In the genomic region with DNA sequence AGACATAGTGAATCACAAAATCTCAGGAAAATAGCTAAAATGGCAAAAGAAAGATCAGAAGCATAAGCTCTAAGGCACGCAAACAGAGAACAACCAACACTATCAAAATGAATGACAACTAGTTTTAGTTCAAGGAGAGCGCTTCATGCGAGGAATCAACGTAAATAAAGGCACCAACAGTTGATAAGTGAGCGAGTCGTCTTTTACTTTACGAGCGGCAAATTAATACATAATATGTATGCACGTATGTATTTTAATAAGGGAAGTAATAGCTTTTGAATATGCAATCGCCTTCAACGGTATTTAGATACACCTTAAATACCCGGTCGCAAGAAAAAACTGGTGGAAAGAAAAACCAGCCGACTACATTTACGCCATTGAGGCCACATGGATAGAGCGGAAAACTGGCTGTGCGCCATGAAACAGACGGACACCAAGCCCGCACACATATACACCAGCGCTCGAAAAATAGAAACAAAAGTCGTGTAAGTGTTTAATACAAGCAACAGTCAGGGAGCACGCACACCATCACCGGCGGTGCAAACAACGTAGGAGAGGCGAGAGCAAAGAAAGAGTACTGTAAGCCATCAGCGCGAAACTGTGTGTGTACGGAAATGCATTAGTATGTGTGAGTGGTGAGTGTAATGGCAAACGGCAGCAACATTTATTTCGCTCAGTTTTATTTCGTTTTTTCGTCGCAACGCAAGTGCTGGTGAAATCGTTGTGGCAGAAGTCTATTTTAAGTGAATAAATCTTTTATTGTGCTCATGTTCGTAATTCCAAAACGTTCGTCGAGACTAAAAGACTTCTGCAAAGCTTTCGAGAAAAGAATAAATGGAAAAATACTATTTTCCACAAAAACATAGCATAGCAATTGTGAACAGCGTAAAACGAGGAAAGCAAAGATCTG, we compare ENCODE assay signal across 1 fruit fly cellular context.
A peak's percentile ranks its signal among the peaks of the same experiment; 100 is the strongest.
TF ChIP-seq lines count a peak whose summit lies in the region.

TSS of gene dbr (plus strand) at position 114 of the 910 bp plus-strand sequence.

TF ChIP-seq in whole organism, embryonic, 481 proteins besides CTCF, POLR2A, EP300 and RAD21 (continued from another document and continues in another):
- TF ChIP-seq CG13296 (GFP tag; optimal IDR thresholded peaks at IDR 0.05; lab: Kevin White, UChicago) (peak; percentile 50), tio (GFP tag; optimal IDR thresholded peaks at IDR 0.05; lab: Kevin White, UChicago) (no peak), fd64A (GFP tag; optimal IDR thresholded peaks at IDR 0.05; lab: Kevin White, UChicago) (peak; percentile 49), hbn (GFP tag; IDR thresholded peaks at IDR 0.05; lab: Robert Waterston, UW; ENCODE audit: partially characterized antibody) (peak; percentile 26; the same call in 1 of the 2 replicates), tna (GFP tag; IDR thresholded peaks at IDR 0.05; lab: Robert Waterston, UW; ENCODE audit: partially characterized antibody) (no peak), Antp (GFP tag; optimal IDR thresholded peaks at IDR 0.05; lab: Kevin White, UChicago) (no peak), ro (GFP tag; IDR thresholded peaks at IDR 0.05; lab: Robert Waterston, UW) (no peak), Bteb2 (GFP tag; optimal IDR thresholded peaks at IDR 0.05; lab: Kevin White, UChicago) (no peak), cad (GFP tag; optimal IDR thresholded peaks at IDR 0.05; lab: Kevin White, UChicago) (no peak), Meics (GFP tag; optimal IDR thresholded peaks at IDR 0.05; lab: Kevin White, UChicago) (peak; percentile 7), Doc3 (GFP tag; IDR thresholded peaks at IDR 0.05; lab: Robert Waterston, UW; ENCODE audit: partially characterized antibody) (no peak), GATAe (GFP tag; conservative IDR thresholded peaks at IDR 0.05; lab: Robert Waterston, UW) (no peak), BEAF-32 (GFP tag; optimal IDR thresholded peaks at IDR 0.05; lab: Kevin White, UChicago) (no peak), wek (GFP tag; optimal IDR thresholded peaks at IDR 0.05; lab: Kevin White, UChicago) (no peak), CG4854 (GFP tag; optimal IDR thresholded peaks at IDR 0.05; lab: Kevin White, UChicago) (no peak), Dfd (GFP tag; optimal IDR thresholded peaks at IDR 0.05; lab: Kevin White, UChicago) (no peak), CG17359 (tag; optimal IDR thresholded peaks at IDR 0.05; lab: Kevin White, UChicago) (no peak), rib (GFP tag; IDR thresholded peaks at IDR 0.05; lab: Robert Waterston, UW) (peak; percentile 78), tll (GFP tag; optimal IDR thresholded peaks at IDR 0.05; lab: Kevin White, UChicago) (no peak), knrl (GFP tag; IDR thresholded peaks at IDR 0.05; lab: Robert Waterston, UW; ENCODE audit: partially characterized antibody) (0 out of 3 replicates have a peak, but pooled peaks have one; percentile 11), CG11723 (GFP tag; optimal IDR thresholded peaks at IDR 0.05; lab: Kevin White, UChicago) (no peak), disco-r (GFP tag; optimal IDR thresholded peaks at IDR 0.05; lab: Kevin White, UChicago) (no peak), CG10959 (GFP tag; IDR thresholded peaks at IDR 0.05; lab: Robert Waterston, UW) (no peak), HLH3B (GFP tag; IDR thresholded peaks at IDR 0.05; lab: Robert Waterston, UW) (no peak), CG14441 (GFP tag; IDR thresholded peaks at IDR 0.05; lab: Robert Waterston, UW) (no peak), CG3838 (GFP tag; optimal IDR thresholded peaks at IDR 0.05; lab: Kevin White, UChicago) (no peak), toy (GFP tag; IDR thresholded peaks at IDR 0.05; lab: Robert Waterston, UW) (no peak), sr (GFP tag; IDR thresholded peaks at IDR 0.05; lab: Robert Waterston, UW) (no peak), CG7271 (tag; optimal IDR thresholded peaks at IDR 0.05; lab: Kevin White, UChicago) (no peak), CG11398 (GFP tag; optimal IDR thresholded peaks at IDR 0.05; lab: Kevin White, UChicago) (no peak), stwl (tag; optimal IDR thresholded peaks at IDR 0.05; lab: Kevin White, UChicago) (no peak), lab (GFP tag; optimal IDR thresholded peaks at IDR 0.05; lab: Kevin White, UChicago) (peak; percentile 64), MESR4 (GFP tag; optimal IDR thresholded peaks at IDR 0.05; lab: Kevin White, UChicago) (no peak), CG4424 (GFP tag; optimal IDR thresholded peaks at IDR 0.05; lab: Kevin White, UChicago) (no peak), HmgD (GFP tag; optimal IDR thresholded peaks at IDR 0.05; lab: Kevin White, UChicago) (no peak), CG4282 (GFP tag; optimal IDR thresholded peaks at IDR 0.05; lab: Kevin White, UChicago) (no peak), kah (GFP tag; optimal IDR thresholded peaks at IDR 0.05; lab: Kevin White, UChicago) (peak; percentile 26), CG1832 (GFP tag; optimal IDR thresholded peaks at IDR 0.05; lab: Kevin White, UChicago) (no peak), CG7928 (GFP tag; optimal IDR thresholded peaks at IDR 0.05; lab: Kevin White, UChicago) (no peak), CG15514 (GFP tag; optimal IDR thresholded peaks at IDR 0.05; lab: Kevin White, UChicago) (peak; percentile 14), gsb (GFP tag; IDR thresholded peaks at IDR 0.05; lab: Robert Waterston, UW) (no peak), CG12236 (GFP tag; optimal IDR thresholded peaks at IDR 0.05; lab: Kevin White, UChicago) (no peak), CG6765 (GFP tag; optimal IDR thresholded peaks at IDR 0.05; lab: Kevin White, UChicago) (peak; percentile 33), NC2α (GFP tag; optimal IDR thresholded peaks at IDR 0.05; lab: Kevin White, UChicago) (no peak), Gsc (GFP tag; IDR thresholded peaks at IDR 0.05; lab: Robert Waterston, UW) (no peak), Mad (GFP tag; optimal IDR thresholded peaks at IDR 0.05; lab: Kevin White, UChicago) (no peak), CG1603 (tag; optimal IDR thresholded peaks at IDR 0.05; lab: Kevin White, UChicago) (peak; percentile 25), vvl (GFP tag; IDR thresholded peaks at IDR 0.05; lab: Robert Waterston, UW) (peak; percentile 62; the same call in 1 of the 2 replicates), MBD-R2 (GFP tag; IDR thresholded peaks at IDR 0.05; lab: Robert Waterston, UW) (no peak), chinmo (GFP tag; IDR thresholded peaks at IDR 0.05; lab: Robert Waterston, UW; ENCODE audit: partially characterized antibody) (peak; percentile 89), ara (GFP tag; IDR thresholded peaks at IDR 0.05; lab: Robert Waterston, UW) (no peak), Bgb (GFP tag; IDR thresholded peaks at IDR 0.05; lab: Robert Waterston, UW; ENCODE audit: partially characterized antibody) (peak; percentile 31; the same call in 1 of the 2 replicates), CG32532 (GFP tag; IDR thresholded peaks at IDR 0.05; lab: Robert Waterston, UW) (0 out of 2 replicates have a peak, but pooled peaks have one; percentile 22), CG7372 (GFP tag; IDR thresholded peaks at IDR 0.05; lab: Robert Waterston, UW) (no peak), kni (GFP tag; optimal IDR thresholded peaks at IDR 0.05; lab: Kevin White, UChicago) (peak; percentile 91), gce (GFP tag; IDR thresholded peaks at IDR 0.05; lab: Robert Waterston, UW) (no peak), Oaz (GFP tag; IDR thresholded peaks at IDR 0.05; lab: Robert Waterston, UW) (no peak), CG2116 (GFP tag; optimal IDR thresholded peaks at IDR 0.05; lab: Kevin White, UChicago) (no peak), crc (GFP tag; optimal IDR thresholded peaks at IDR 0.05; lab: Kevin White, UChicago) (no peak), CG8478 (optimal IDR thresholded peaks at IDR 0.05; lab: Kevin White, UChicago) (no peak), Dref (GFP tag; IDR thresholded peaks at IDR 0.05; lab: Robert Waterston, UW) (no peak), lilli (GFP tag; optimal IDR thresholded peaks at IDR 0.05; lab: Kevin White, UChicago) (no peak), exex (tag; optimal IDR thresholded peaks at IDR 0.05; lab: Kevin White, UChicago) (no peak), chif (GFP tag; optimal IDR thresholded peaks at IDR 0.05; lab: Kevin White, UChicago) (no peak), usp (GFP tag; optimal IDR thresholded peaks at IDR 0.05; lab: Kevin White, UChicago) (no peak), fd96Cb (tag; optimal IDR thresholded peaks at IDR 0.05; lab: Kevin White, UChicago) (no peak), CG12659 (GFP tag; optimal IDR thresholded peaks at IDR 0.05; lab: Kevin White, UChicago) (peak; percentile 9), CG15269 (tag; optimal IDR thresholded peaks at IDR 0.05; lab: Kevin White, UChicago) (peak; percentile 40), CG34376 (GFP tag; optimal IDR thresholded peaks at IDR 0.05; lab: Kevin White, UChicago) (peak; percentile 59), CG3163 (GFP tag; optimal IDR thresholded peaks at IDR 0.05; lab: Kevin White, UChicago) (peak; percentile 52), CG2120 (GFP tag; optimal IDR thresholded peaks at IDR 0.05; lab: Kevin White, UChicago) (no peak), Stat92E (GFP tag; optimal IDR thresholded peaks at IDR 0.05; lab: Kevin White, UChicago) (peak in 1 of 3 experiments; percentile 44), ttk (GFP tag; IDR thresholded peaks at IDR 0.05; lab: Robert Waterston, UW) (no peak), Hmr (GFP tag; optimal IDR thresholded peaks at IDR 0.05; lab: Kevin White, UChicago) (peak; percentile 29), dimm (GFP tag; IDR thresholded peaks at IDR 0.05; lab: Robert Waterston, UW) (no peak), CG7357 (GFP tag; IDR thresholded peaks at IDR 0.05; lab: Robert Waterston, UW) (no peak), PHDP (tag; optimal IDR thresholded peaks at IDR 0.05; lab: Kevin White, UChicago) (no peak), unpg (GFP tag; optimal IDR thresholded peaks at IDR 0.05; lab: Kevin White, UChicago) (no peak), CG16779 (GFP tag; IDR thresholded peaks at IDR 0.05; lab: Robert Waterston, UW) (no peak), al (GFP tag; IDR thresholded peaks at IDR 0.05; lab: Robert Waterston, UW) (no peak), sisA (GFP tag; IDR thresholded peaks at IDR 0.05; lab: Robert Waterston, UW) (no peak), Lhr (GFP tag; optimal IDR thresholded peaks at IDR 0.05; lab: Kevin White, UChicago) (no peak), HLHmδ (GFP tag; optimal IDR thresholded peaks at IDR 0.05; lab: Kevin White, UChicago) (peak; percentile 68), HLH4C (GFP tag; IDR thresholded peaks at IDR 0.05; lab: Robert Waterston, UW; ENCODE audit: partially characterized antibody) (no peak), CG3065 (GFP tag; optimal IDR thresholded peaks at IDR 0.05; lab: Kevin White, UChicago) (no peak), cato (GFP tag; optimal IDR thresholded peaks at IDR 0.05; lab: Kevin White, UChicago; ENCODE audit: borderline replicate concordance) (no peak), Six4 (GFP tag; optimal IDR thresholded peaks at IDR 0.05; lab: Kevin White, UChicago) (no peak), gfzf (GFP tag; optimal IDR thresholded peaks at IDR 0.05; lab: Kevin White, UChicago) (no peak), Drgx (GFP tag; IDR thresholded peaks at IDR 0.05; lab: Robert Waterston, UW) (peak; percentile 85), Usf (GFP tag; optimal IDR thresholded peaks at IDR 0.05; lab: Kevin White, UChicago) (no peak), tap (tag; optimal IDR thresholded peaks at IDR 0.05; lab: Kevin White, UChicago) (peak; percentile 15), trem (tag; optimal IDR thresholded peaks at IDR 0.05; lab: Kevin White, UChicago) (no peak), H2.0 (GFP tag; IDR thresholded peaks at IDR 0.05; lab: Robert Waterston, UW) (no peak), TFAM (GFP tag; optimal IDR thresholded peaks at IDR 0.05; lab: Kevin White, UChicago) (no peak), fd102C (GFP tag; optimal IDR thresholded peaks at IDR 0.05; lab: Kevin White, UChicago) (no peak), peb (GFP tag; IDR thresholded peaks at IDR 0.05; lab: Robert Waterston, UW) (no peak), ac (GFP tag; optimal IDR thresholded peaks at IDR 0.05; lab: Kevin White, UChicago) (no peak), zen (tag; optimal IDR thresholded peaks at IDR 0.05; lab: Kevin White, UChicago) (no peak), NFAT (GFP tag; IDR thresholded peaks at IDR 0.05; lab: Robert Waterston, UW) (no peak), crol (GFP tag; IDR thresholded peaks at IDR 0.05; lab: Robert Waterston, UW) (no peak; the same call in 1 of the 2 replicates), CG17328 (GFP tag; IDR thresholded peaks at IDR 0.05; lab: Robert Waterston, UW) (no peak), sens (GFP tag; lab: Kevin White, UChicago) (peak; percentile 84), Hey (tag; optimal IDR thresholded peaks at IDR 0.05; lab: Kevin White, UChicago) (peak; percentile 26), ham (GFP tag; IDR thresholded peaks at IDR 0.05; lab: Robert Waterston, UW) (no peak), Bdp1 (GFP tag; optimal IDR thresholded peaks at IDR 0.05; lab: Kevin White, UChicago) (no peak), ci (GFP tag; IDR thresholded peaks at IDR 0.05; lab: Robert Waterston, UW) (peak; percentile 65; the same call in 2 of the 3 replicates), CG11093 (GFP tag; IDR thresholded peaks at IDR 0.05; lab: Robert Waterston, UW) (no peak), CG9727 (GFP tag; optimal IDR thresholded peaks at IDR 0.05; lab: Kevin White, UChicago) (no peak), kay (GFP tag; optimal IDR thresholded peaks at IDR 0.05; lab: Kevin White, UChicago) (no peak), CG1233 (GFP tag; optimal IDR thresholded peaks at IDR 0.05; lab: Kevin White, UChicago) (no peak), bowl (GFP tag; IDR thresholded peaks at IDR 0.05; lab: Robert Waterston, UW) (no peak), so (GFP tag; IDR thresholded peaks at IDR 0.05; lab: Robert Waterston, UW) (peak; percentile 35; the same call in 1 of the 3 replicates), Myb (GFP tag; optimal IDR thresholded peaks at IDR 0.05; lab: Kevin White, UChicago) (no peak), D (optimal IDR thresholded peaks at IDR 0.05; lab: Kevin White, UChicago) (peak; percentile 8), D (GFP tag; optimal IDR thresholded peaks at IDR 0.05; lab: Kevin White, UChicago) (peak; percentile 25), run (tag; optimal IDR thresholded peaks at IDR 0.05; lab: Kevin White, UChicago) (no peak), CG15601 (tag; optimal IDR thresholded peaks at IDR 0.05; lab: Kevin White, UChicago) (no peak), Ravus (GFP tag; IDR thresholded peaks at IDR 0.05; lab: Robert Waterston, UW) (no peak), CG8388 (GFP tag; optimal IDR thresholded peaks at IDR 0.05; lab: Kevin White, UChicago) (no peak), E2f1 (GFP tag; IDR thresholded peaks at IDR 0.05; lab: Robert Waterston, UW) (no peak), CG15479 (GFP tag; optimal IDR thresholded peaks at IDR 0.05; lab: Kevin White, UChicago) (peak; percentile 45), mld (GFP tag; IDR thresholded peaks at IDR 0.05; lab: Robert Waterston, UW; ENCODE audit: partially characterized antibody) (no peak), Vsx1 (GFP tag; optimal IDR thresholded peaks at IDR 0.05; lab: Kevin White, UChicago) (no peak), inv (GFP tag; IDR thresholded peaks at IDR 0.05; lab: Robert Waterston, UW; ENCODE audit: partially characterized antibody) (no peak)
